Worm (Caenorhabditis elegans) whole organism, L2 larva: ENCODE data around the gene cest-7.

Experiments used
- alr-1 ChIP-seq: fragments of 150-350 bp; optimal IDR thresholded peaks from 2 replicates; lab custom pipeline; 2014; ENCODE audit warnings: missing biosample characterization, missing genetic modification characterization
- ceh-16 ChIP-seq: fragments of 150-350 bp; optimal IDR thresholded peaks from 2 replicates; lab custom pipeline; 2014; ENCODE audit warnings: missing biosample characterization, missing genetic modification characterization
- elt-3 ChIP-seq: sonication (generic microtip); optimal IDR thresholded peaks from 2 replicates; lab custom pipeline; 2017; ENCODE audit warnings: missing biosample characterization, missing genetic modification characterization
- lsy-2 ChIP-seq, 2 experiments: fragments of 150-350 bp in 1 of 2; sonication (generic microtip) in 1 of 2; optimal IDR thresholded peaks; 2 replicates each; lab custom pipeline; 2014 to 2017; ENCODE audit warnings: missing biosample characterization in 2 of 2, missing genetic modification characterization in 2 of 2
- mbf-1 ChIP-seq: sonication (generic microtip); optimal IDR thresholded peaks from 2 replicates; lab custom pipeline; 2017; ENCODE audit warnings: missing biosample characterization, missing genetic modification characterization
- nhr-77 ChIP-seq: fragments of 150-350 bp; optimal IDR thresholded peaks from 2 replicates; lab custom pipeline; 2014; ENCODE audit warnings: missing biosample characterization, missing genetic modification characterization
- snpc-4 ChIP-seq: fragments of 150-350 bp; optimal IDR thresholded peaks from 2 replicates; lab custom pipeline; 2014; ENCODE audit warnings: missing biosample characterization, missing genetic modification characterization

DNA sequence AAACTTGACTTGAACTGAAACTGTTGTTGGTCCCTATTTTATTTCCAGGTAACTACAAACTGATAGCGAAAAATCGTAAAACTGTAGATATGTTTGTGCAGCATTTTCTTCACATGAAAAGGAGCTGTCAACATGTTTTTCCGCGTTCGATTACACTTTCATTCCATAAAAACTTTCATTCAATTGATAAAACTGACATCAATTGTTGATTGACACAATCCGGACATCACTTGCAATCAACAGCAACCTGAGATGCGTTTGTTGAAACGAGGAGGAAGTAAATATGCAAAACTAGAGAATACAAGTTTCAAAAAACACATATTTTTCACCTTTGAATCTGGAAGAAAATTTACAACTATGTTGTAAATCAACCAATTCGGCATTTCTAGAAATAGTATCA is 32.4 kb upstream of the cest-7 start:
- TF ChIP-seq lsy-2 (tag; optimal IDR thresholded peaks at IDR 0.05; lab: Kevin White, UChicago) (no peak), alr-1 (tag; lab: Kevin White, UChicago) (no peak), snpc-4 (tag; lab: Kevin White, UChicago) (no peak), ceh-16 (tag; lab: Kevin White, UChicago) (no peak), nhr-77 (tag; lab: Kevin White, UChicago) (no peak), elt-3 (tag; lab: Kevin White, UChicago) (no peak), mbf-1 (tag; lab: Kevin White, UChicago) (no peak)
